Fruit fly (Drosophila melanogaster) whole organism, embryonic: Measurements from ENCODE around the gene SelT.
A peak's percentile ranks its signal among the peaks of the same experiment; 100 is the strongest.

Source experiments
- B-H1 ChIP-seq: fragments of 200-800 bp; sonication (Bioruptor generic); IDR thresholded peaks from 3 replicates; pipeline ENCODE4 v1.3.6; 2022; ENCODE audit warnings: missing biosample characterization, missing genetic modification characterization
- BEAF-32 ChIP-seq: fragments of 200-800 bp; sonication (Bioruptor generic); optimal IDR thresholded peaks from 3 replicates; lab custom pipeline; 2017; ENCODE audit warnings: missing biosample characterization, missing genetic modification characterization, mild to moderate bottlenecking, moderate library complexity, missing genetic modification reagents
- CG12219 ChIP-seq: fragments of 200-800 bp; sonication (Bioruptor generic); optimal IDR thresholded peaks from 3 replicates; lab custom pipeline; 2018; ENCODE audit warnings: missing biosample characterization, mild to moderate bottlenecking, missing genetic modification characterization
- CG12769 ChIP-seq: fragments of 200-800 bp; sonication (Bioruptor generic); optimal IDR thresholded peaks from 2 replicates; lab custom pipeline; 2019; ENCODE audit warnings: missing biosample characterization, mild to moderate bottlenecking, missing genetic modification characterization, moderate library complexity
- CG13123 ChIP-seq: fragments of 200-800 bp; sonication (Bioruptor generic); optimal IDR thresholded peaks from 2 replicates; lab custom pipeline; 2016; ENCODE audit warnings: missing biosample characterization, missing genetic modification characterization
- CG14710 ChIP-seq: fragments of 200-800 bp; sonication (Bioruptor generic); optimal IDR thresholded peaks from 3 replicates; lab custom pipeline; 2019; ENCODE audit warnings: missing biosample characterization, mild to moderate bottlenecking, missing genetic modification characterization, moderate library complexity
- CG1792 ChIP-seq: fragments of 200-800 bp; sonication (Bioruptor generic); optimal IDR thresholded peaks from 2 replicates; lab custom pipeline; 2016; ENCODE audit warnings: missing biosample characterization, missing genetic modification characterization
- CG18476 ChIP-seq: fragments of 200-800 bp; sonication (Bioruptor generic); optimal IDR thresholded peaks from 2 replicates; lab custom pipeline; 2016; ENCODE audit warnings: missing biosample characterization, mild to moderate bottlenecking, missing genetic modification characterization
- CG2889 ChIP-seq: fragments of 200-800 bp; sonication (Bioruptor generic); IDR thresholded peaks from 3 replicates; pipeline ENCODE4 v1.3.6; 2022; ENCODE audit warnings: missing biosample characterization, missing genetic modification characterization
- CG30020 ChIP-seq: fragments of 200-800 bp; optimal IDR thresholded peaks from 2 replicates; lab custom pipeline; 2019; ENCODE audit warnings: missing biosample characterization, mild to moderate bottlenecking, missing genetic modification characterization, moderate library complexity
- CG3065 ChIP-seq: fragments of 200-800 bp; sonication (Bioruptor generic); optimal IDR thresholded peaks from 2 replicates; lab custom pipeline; 2016; ENCODE audit warnings: missing biosample characterization, missing genetic modification characterization
- CG4617 ChIP-seq: fragments of 200-800 bp; sonication (Bioruptor generic); optimal IDR thresholded peaks from 3 replicates; lab custom pipeline; 2016; ENCODE audit warnings: missing biosample characterization, missing genetic modification characterization, borderline replicate concordance
- CG4707 ChIP-seq: fragments of 200-800 bp; sonication (Bioruptor generic); optimal IDR thresholded peaks from 2 replicates; lab custom pipeline; 2018; ENCODE audit warnings: missing biosample characterization, mild to moderate bottlenecking, missing genetic modification characterization, moderate library complexity
- CG5245 ChIP-seq: fragments of 200-800 bp; sonication (Bioruptor generic); optimal IDR thresholded peaks from 3 replicates; lab custom pipeline; 2016; ENCODE audit warnings: missing biosample characterization, missing genetic modification characterization
- CG6175 ChIP-seq: fragments of 200-800 bp; sonication (Bioruptor generic); IDR thresholded peaks from 3 replicates; pipeline ENCODE4 v1.3.6; 2022; ENCODE audit warnings: missing biosample characterization, missing genetic modification characterization
- CG6254 ChIP-seq: fragments of 200-800 bp; sonication (Bioruptor generic); optimal IDR thresholded peaks from 3 replicates; lab custom pipeline; 2017; ENCODE audit warnings: mild to moderate bottlenecking, missing biosample characterization, missing genetic modification reagents, missing genetic modification characterization
- CG7987 ChIP-seq: fragments of 200-800 bp; sonication (Bioruptor generic); optimal IDR thresholded peaks from 2 replicates; lab custom pipeline; 2018; ENCODE audit warnings: missing biosample characterization, mild to moderate bottlenecking, missing genetic modification characterization, moderate library complexity
- CG8765 ChIP-seq: fragments of 200-800 bp; sonication (Bioruptor generic); IDR thresholded peaks from 2 replicates; pipeline ENCODE4 v1.3.6; 2022; ENCODE audit warnings: missing biosample characterization, missing genetic modification characterization
- CG9609 ChIP-seq: fragments of 200-800 bp; sonication (Bioruptor generic); optimal IDR thresholded peaks from 3 replicates; lab custom pipeline; 2016; ENCODE audit warnings: missing biosample characterization, missing genetic modification characterization
- CG9876 ChIP-seq: fragments of 200-800 bp; sonication (Bioruptor generic); optimal IDR thresholded peaks from 2 replicates; lab custom pipeline; 2016; ENCODE audit warnings: missing biosample characterization, missing genetic modification characterization
- CoRest ChIP-seq: fragments of 200-800 bp; sonication (Bioruptor generic); optimal IDR thresholded peaks from 3 replicates; lab custom pipeline; 2018; ENCODE audit warnings: missing biosample characterization, mild to moderate bottlenecking, missing genetic modification characterization, moderate library complexity
- Eip74EF ChIP-seq, 2 experiments: fragments of 200-800 bp in 1 of 2; fragments of >200 bp in 1 of 2; sonication (Bioruptor generic) in 1 of 2; optimal IDR thresholded peaks; 2 replicates each; lab custom pipeline; 2017 to 2019; ENCODE audit warnings: missing biosample characterization in 2 of 2, missing genetic modification characterization in 2 of 2, mild to moderate bottlenecking in 1 of 2, moderate library complexity in 1 of 2
- HLHmδ ChIP-seq: fragments of 200-800 bp; sonication (Bioruptor generic); optimal IDR thresholded peaks from 2 replicates; lab custom pipeline; 2018; ENCODE audit warnings: missing biosample characterization, mild to moderate bottlenecking, missing genetic modification characterization, moderate library complexity
- Hand ChIP-seq: fragments of 200-800 bp; sonication (Bioruptor generic); optimal IDR thresholded peaks from 2 replicates; lab custom pipeline; 2017; ENCODE audit warnings: mild to moderate bottlenecking, missing biosample characterization, missing genetic modification reagents, missing genetic modification characterization
- Hr39 ChIP-seq: fragments of >200 bp; optimal IDR thresholded peaks from 2 replicates; lab custom pipeline; 2017
- MTF-1 ChIP-seq: fragments of 200-800 bp; sonication (Bioruptor generic); optimal IDR thresholded peaks from 2 replicates; lab custom pipeline; 2018; ENCODE audit warnings: missing biosample characterization, mild to moderate bottlenecking, missing genetic modification characterization, borderline replicate concordance
- Myb ChIP-seq: fragments of 200-800 bp; sonication (Bioruptor generic); optimal IDR thresholded peaks from 2 replicates; lab custom pipeline; 2016; ENCODE audit warnings: missing biosample characterization, missing genetic modification characterization
- PHDP ChIP-seq: fragments of 200-800 bp; sonication (Bioruptor generic); optimal IDR thresholded peaks from 3 replicates; lab custom pipeline; 2018; ENCODE audit warnings: missing biosample characterization, mild to moderate bottlenecking, missing genetic modification characterization, moderate library complexity
- Poxn ChIP-seq: fragments of 200-800 bp; sonication (Bioruptor generic); IDR thresholded peaks from 2 replicates; pipeline ENCODE4 v1.3.6; 2022; ENCODE audit warnings: missing biosample characterization, missing genetic modification characterization
- ap ChIP-seq: fragments of 200-800 bp; sonication (Bioruptor generic); IDR thresholded peaks from 2 replicates; pipeline ENCODE4 v1.3.6; 2022; ENCODE audit warnings: missing biosample characterization, missing genetic modification characterization
- bigmax ChIP-seq: fragments of 200-800 bp; sonication (Bioruptor generic); optimal IDR thresholded peaks from 2 replicates; lab custom pipeline; 2018; ENCODE audit warnings: missing biosample characterization, mild to moderate bottlenecking, missing genetic modification characterization
- corto ChIP-seq: fragments of 200-800 bp; sonication (Bioruptor generic); optimal IDR thresholded peaks from 2 replicates; lab custom pipeline; 2016; ENCODE audit warnings: missing biosample characterization, mild to moderate bottlenecking, missing genetic modification characterization, moderate library complexity
- crp ChIP-seq, 2 experiments: fragments of 200-800 bp; sonication (Bioruptor generic); optimal IDR thresholded peaks; 2 replicates in 1 of 2; 3 replicates in 1 of 2; lab custom pipeline; 2017; ENCODE audit warnings: missing biosample characterization in 2 of 2, missing genetic modification characterization in 2 of 2, mild to moderate bottlenecking in 1 of 2, moderate library complexity in 1 of 2
- dmrt11E ChIP-seq: fragments of 200-800 bp; sonication (Bioruptor generic); optimal IDR thresholded peaks from 3 replicates; lab custom pipeline; 2018; ENCODE audit warnings: missing biosample characterization, mild to moderate bottlenecking, missing genetic modification characterization, moderate library complexity
- esg ChIP-seq: fragments of 200-800 bp; sonication (Bioruptor generic); conservative IDR thresholded peaks from 2 replicates; pipeline ENCODE4 v1.3.6; 2022; ENCODE audit warnings: missing biosample characterization, missing genetic modification characterization
- eve ChIP-seq, 2 experiments: fragments of >200 bp; optimal IDR thresholded peaks; 2 replicates each; lab custom pipeline; 2017; ENCODE audit warnings: missing biosample characterization in 2 of 2, missing genetic modification characterization in 2 of 2
- eyg ChIP-seq: fragments of 200-800 bp; sonication (Bioruptor generic); optimal IDR thresholded peaks from 3 replicates; lab custom pipeline; 2016; ENCODE audit warnings: missing biosample characterization, missing genetic modification characterization
- fd96Cb ChIP-seq: fragments of 200-800 bp; sonication (Bioruptor generic); optimal IDR thresholded peaks from 2 replicates; lab custom pipeline; 2018; ENCODE audit warnings: missing biosample characterization, mild to moderate bottlenecking, missing genetic modification characterization, moderate library complexity
- inv ChIP-seq: fragments of 200-800 bp; sonication (Bioruptor generic); IDR thresholded peaks from 2 replicates; pipeline ENCODE4 v1.3.6; 2022; ENCODE audit warnings: missing biosample characterization, missing genetic modification characterization; ENCODE audit not compliant: partially characterized antibody
- klu ChIP-seq: fragments of 200-800 bp; sonication (Bioruptor generic); IDR thresholded peaks from 2 replicates; pipeline ENCODE4 v1.3.6; 2022; ENCODE audit warnings: missing biosample characterization, missing genetic modification characterization
- lbe ChIP-seq: fragments of 200-800 bp; sonication (Bioruptor generic); optimal IDR thresholded peaks from 2 replicates; lab custom pipeline; 2016; ENCODE audit warnings: missing biosample characterization, mild to moderate bottlenecking, missing genetic modification characterization
- mirr ChIP-seq: fragments of 200-800 bp; sonication (Bioruptor generic); optimal IDR thresholded peaks from 3 replicates; lab custom pipeline; 2018; ENCODE audit warnings: missing biosample characterization, mild to moderate bottlenecking, missing genetic modification characterization
- ranshi ChIP-seq: fragments of 200-800 bp; sonication (Bioruptor generic); IDR thresholded peaks from 2 replicates; pipeline ENCODE4 v1.3.6; 2022; ENCODE audit warnings: missing biosample characterization, missing genetic modification characterization
- repo ChIP-seq: fragments of 200-800 bp; sonication (Bioruptor generic); optimal IDR thresholded peaks from 2 replicates; lab custom pipeline; 2016; ENCODE audit warnings: missing biosample characterization, missing genetic modification characterization
- slou ChIP-seq: fragments of 200-800 bp; sonication (Bioruptor generic); optimal IDR thresholded peaks from 3 replicates; lab custom pipeline; 2016; ENCODE audit warnings: missing biosample characterization, missing genetic modification characterization
- sna ChIP-seq: fragments of 200-800 bp; sonication (Bioruptor generic); IDR thresholded peaks from 2 replicates; pipeline ENCODE4 v1.3.6; 2022; ENCODE audit warnings: missing biosample characterization, missing genetic modification characterization; ENCODE audit not compliant: partially characterized antibody
- tna ChIP-seq: fragments of 200-800 bp; sonication (Bioruptor generic); IDR thresholded peaks from 2 replicates; pipeline ENCODE4 v1.3.6; 2022; ENCODE audit warnings: missing biosample characterization, missing genetic modification characterization; ENCODE audit not compliant: partially characterized antibody
- tup ChIP-seq: fragments of 200-800 bp; sonication (Bioruptor generic); optimal IDR thresholded peaks from 2 replicates; lab custom pipeline; 2016; ENCODE audit warnings: missing biosample characterization, mild to moderate bottlenecking, missing genetic modification characterization, moderate library complexity
- twi ChIP-seq: fragments of 200-800 bp; optimal IDR thresholded peaks from 2 replicates; lab custom pipeline; 2019; ENCODE audit warnings: missing biosample characterization, mild to moderate bottlenecking, missing genetic modification characterization, moderate library complexity
- tx ChIP-seq: fragments of 200-800 bp; sonication (Bioruptor generic); optimal IDR thresholded peaks from 2 replicates; lab custom pipeline; 2016; ENCODE audit warnings: missing biosample characterization, missing genetic modification characterization

The SelT gene

DNA sequence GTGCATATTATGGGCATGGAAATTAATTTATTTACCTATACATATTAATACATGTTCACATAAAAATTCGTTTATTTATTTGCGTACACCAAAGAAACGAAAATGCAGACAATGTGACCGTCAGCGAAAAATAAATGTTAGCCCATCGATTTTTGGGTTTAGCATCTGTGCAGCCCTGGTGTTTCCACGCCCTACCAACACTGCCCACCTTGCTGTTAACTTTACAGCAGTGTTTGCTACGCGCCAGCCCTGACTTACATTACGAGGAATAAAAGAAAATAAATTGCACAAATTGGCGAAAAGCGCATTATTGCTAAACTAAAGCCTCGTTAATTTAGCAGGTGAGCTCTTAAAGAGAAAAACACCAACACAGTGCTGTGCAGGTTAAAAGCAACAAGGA lies 32.3 kb downstream of the SelT start, which contains the start of the genes CG33995, CG44000 and CG44001 (continued):
- TF ChIP-seq ranshi (GFP tag; lab: Robert Waterston, UW) (0 out of 2 replicates have a peak, but pooled peaks have one; percentile 12), twi (tag; lab: Kevin White, UChicago) (peak; percentile 22), Eip74EF (GFP tag; optimal IDR thresholded peaks at IDR 0.05; lab: Kevin White, UChicago) (no peak), CG14710 (peak; percentile 86), sna (GFP tag; lab: Robert Waterston, UW) (0 out of 2 replicates have a peak, but pooled peaks have one; percentile 4), crp (GFP tag; optimal IDR thresholded peaks at IDR 0.05; lab: Kevin White, UChicago) (peak in 1 of 2 experiments; percentile 70), PHDP (tag; lab: Kevin White, UChicago) (peak; percentile 18), CG1792 (GFP tag; lab: Kevin White, UChicago) (peak; percentile 6), MTF-1 (no peak), HLHmδ (GFP tag; lab: Kevin White, UChicago) (peak; percentile 7), CG2889 (GFP tag; lab: Robert Waterston, UW) (no peak), inv (GFP tag; lab: Robert Waterston, UW) (no peak), CG4617 (GFP tag; lab: Kevin White, UChicago) (peak; percentile 98), Hr39 (lab: Kevin White, UChicago) (no peak), CG7987 (GFP tag; lab: Kevin White, UChicago) (peak; percentile 61), CG4707 (peak; percentile 19), klu (GFP tag; lab: Robert Waterston, UW) (no peak), fd96Cb (tag; lab: Kevin White, UChicago) (no peak), slou (GFP tag; lab: Kevin White, UChicago) (no peak), tup (GFP tag; lab: Kevin White, UChicago) (peak; percentile 28), eve (GFP tag; optimal IDR thresholded peaks at IDR 0.05; lab: Kevin White, UChicago) (no peak), tx (peak; percentile 33), ap (GFP tag; lab: Robert Waterston, UW) (no peak), CG18476 (GFP tag; lab: Kevin White, UChicago) (no peak), CG9609 (GFP tag; lab: Kevin White, UChicago) (peak; percentile 27), dmrt11E (peak; percentile 23), B-H1 (GFP tag; lab: Robert Waterston, UW) (no peak), eyg (GFP tag; lab: Kevin White, UChicago) (peak; percentile 16), Hand (GFP tag; lab: Kevin White, UChicago) (no peak), esg (GFP tag; lab: Robert Waterston, UW) (no peak), BEAF-32 (GFP tag; lab: Kevin White, UChicago) (peak; percentile 50), Poxn (GFP tag; lab: Robert Waterston, UW) (no peak), mirr (GFP tag; lab: Kevin White, UChicago) (peak; percentile 51), CG12769 (tag; lab: Kevin White, UChicago) (peak; percentile 61), corto (GFP tag; lab: Kevin White, UChicago) (no peak), bigmax (GFP tag; lab: Kevin White, UChicago) (no peak), tna (no peak), CoRest (tag; lab: Kevin White, UChicago) (peak; percentile 51), CG3065 (GFP tag; lab: Kevin White, UChicago) (peak; percentile 49), CG8765 (GFP tag; lab: Robert Waterston, UW) (no peak), Myb (peak; percentile 78), CG5245 (peak; percentile 45), CG30020 (peak; percentile 36), CG12219 (no peak), repo (peak; percentile 54), lbe (peak; percentile 10), CG6254 (GFP tag; lab: Kevin White, UChicago) (no peak), CG13123 (GFP tag; lab: Kevin White, UChicago) (no peak), CG9876 (GFP tag; lab: Kevin White, UChicago) (peak; percentile 60), CG6175 (GFP tag; lab: Robert Waterston, UW) (no peak)
